Fruit fly (Drosophila melanogaster): ENCODE data around the gene CG13856.

CG13856 gene

DNA sequence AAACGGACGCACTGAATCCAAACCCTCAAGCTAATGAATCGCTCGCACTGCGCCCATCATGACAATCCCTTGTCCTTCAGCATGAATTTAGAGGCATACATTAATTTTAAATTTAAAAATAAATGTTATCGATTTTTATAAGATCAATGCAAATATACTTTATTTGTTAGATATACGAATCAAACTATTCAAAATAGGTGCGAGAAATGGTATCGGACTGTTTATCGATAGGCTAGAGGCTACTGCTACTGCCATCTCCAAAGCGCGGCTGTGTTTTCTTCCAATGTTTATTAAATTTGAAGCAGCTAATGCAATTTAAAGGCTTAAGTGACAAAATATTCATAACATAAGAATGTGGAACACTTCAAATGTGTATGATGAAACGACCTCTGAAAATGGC lies 21.4 kb upstream of the CG13856 start, which contains the start of gene CG43342 (continued):
- TF ChIP-seq CG1603 (tag; optimal IDR thresholded peaks at IDR 0.05) (peak; percentile 37), Sry-δ (GFP tag; optimal IDR thresholded peaks at IDR 0.05) (peak; percentile 82), crp (GFP tag; optimal IDR thresholded peaks at IDR 0.05) (peak in 1 of 2 experiments; percentile 72), Deaf1 (tag; optimal IDR thresholded peaks at IDR 0.05) (no peak), zen (tag; optimal IDR thresholded peaks at IDR 0.05) (no peak), esg (GFP tag; conservative IDR thresholded peaks at IDR 0.05) (no peak), cwo (GFP tag; optimal IDR thresholded peaks at IDR 0.05) (no peak), CG10431 (GFP tag; optimal IDR thresholded peaks at IDR 0.05) (no peak), Ssrp (tag; optimal IDR thresholded peaks at IDR 0.05) (no peak), crol (GFP tag; IDR thresholded peaks at IDR 0.05) (no peak), CG16863 (GFP tag; optimal IDR thresholded peaks at IDR 0.05) (no peak), CG10543 (GFP tag; optimal IDR thresholded peaks at IDR 0.05) (no peak), CG16779 (GFP tag; IDR thresholded peaks at IDR 0.05) (no peak), Oaz (GFP tag; IDR thresholded peaks at IDR 0.05) (no peak), CG13624 (GFP tag; optimal IDR thresholded peaks at IDR 0.05) (no peak), tna (GFP tag; IDR thresholded peaks at IDR 0.05; ENCODE audit: partially characterized antibody) (peak; percentile 89), pho (GFP tag; optimal IDR thresholded peaks at IDR 0.05) (no peak), CG2199 (GFP tag; IDR thresholded peaks at IDR 0.05) (no peak), CG1832 (GFP tag; optimal IDR thresholded peaks at IDR 0.05) (no peak), CG30020 (tag; optimal IDR thresholded peaks at IDR 0.05) (no peak), TFAM (GFP tag; optimal IDR thresholded peaks at IDR 0.05) (no peak), CG3065 (GFP tag; optimal IDR thresholded peaks at IDR 0.05) (no peak), Hmr (GFP tag; optimal IDR thresholded peaks at IDR 0.05) (no peak), Hr51 (GFP tag; optimal IDR thresholded peaks at IDR 0.05) (no peak), ind (GFP tag; optimal IDR thresholded peaks at IDR 0.05) (no peak), pb (GFP tag; optimal IDR thresholded peaks at IDR 0.05) (no peak), Neu2 (GFP tag; optimal IDR thresholded peaks at IDR 0.05; ENCODE audit: borderline replicate concordance) (no peak), tx (GFP tag; optimal IDR thresholded peaks at IDR 0.05) (no peak), croc (GFP tag; conservative IDR thresholded peaks at IDR 0.05) (no peak), CG14710 (tag; optimal IDR thresholded peaks at IDR 0.05) (peak; percentile 9), CG6791 (GFP tag; IDR thresholded peaks at IDR 0.05; ENCODE audit: partially characterized antibody) (peak; percentile 85), Dref (GFP tag; IDR thresholded peaks at IDR 0.05) (peak; percentile 83), trem (tag; optimal IDR thresholded peaks at IDR 0.05) (peak; percentile 57), HLHmδ (GFP tag; optimal IDR thresholded peaks at IDR 0.05) (no peak), zfh1 (GFP tag; IDR thresholded peaks at IDR 0.05) (no peak), usp (GFP tag; optimal IDR thresholded peaks at IDR 0.05) (no peak), sens-2 (GFP tag; IDR thresholded peaks at IDR 0.05) (no peak), Hr78 (GFP tag; optimal IDR thresholded peaks at IDR 0.05) (no peak), CG13123 (GFP tag; optimal IDR thresholded peaks at IDR 0.05) (no peak), zen2 (GFP tag; IDR thresholded peaks at IDR 0.05; ENCODE audit: partially characterized antibody) (peak; percentile 88), run (tag; optimal IDR thresholded peaks at IDR 0.05) (no peak), Dll (GFP tag; IDR thresholded peaks at IDR 0.05; ENCODE audit: partially characterized antibody) (peak; percentile 82), CG15011 (GFP tag; optimal IDR thresholded peaks at IDR 0.05) (no peak), sima (GFP tag; optimal IDR thresholded peaks at IDR 0.05) (no peak), CG11247 (GFP tag; IDR thresholded peaks at IDR 0.05) (no peak), tup (GFP tag; optimal IDR thresholded peaks at IDR 0.05) (no peak), odd (GFP tag; optimal IDR thresholded peaks at IDR 0.05) (no peak), BEAF-32 (GFP tag; optimal IDR thresholded peaks at IDR 0.05) (peak; percentile 72), CoRest (tag; optimal IDR thresholded peaks at IDR 0.05) (no peak), CG3726 (GFP tag; IDR thresholded peaks at IDR 0.05) (no peak), fu2 (GFP tag; optimal IDR thresholded peaks at IDR 0.05) (no peak)
